Fruit fly (Drosophila melanogaster): ENCODE measurements around the gene CG44954.

dm6 chr3R:30621806-30622205, at the start of gene CG44954:
- TF ChIP-seq C15 (GFP tag; IDR thresholded peaks at IDR 0.05), result no peak
- TF ChIP-seq slp2 (GFP tag; optimal IDR thresholded peaks at IDR 0.05), result no peak
- TF ChIP-seq CG7786 (GFP tag; optimal IDR thresholded peaks at IDR 0.05), result no peak
- no peak for TF ChIP-seq bigmax (GFP tag; optimal IDR thresholded peaks at IDR 0.05)
- no peak for TF ChIP-seq br (optimal IDR thresholded peaks at IDR 0.05)
